Worm (Caenorhabditis elegans) whole organism, L3 larva: ENCODE measurements around the gene F54C8.1.

Source experiments
- ZK546.5 ChIP-seq: sonication (generic microtip); optimal IDR thresholded peaks from 2 replicates; lab custom pipeline; 2017; ENCODE audit warnings: missing biosample characterization, missing genetic modification characterization
- ceh-16 ChIP-seq: sonication (generic microtip); optimal IDR thresholded peaks from 2 replicates; lab custom pipeline; 2017; ENCODE audit warnings: missing biosample characterization, missing genetic modification characterization
- ceh-28 ChIP-seq: fragments of 150-350 bp; optimal IDR thresholded peaks from 2 replicates; lab custom pipeline; 2014; ENCODE audit warnings: missing biosample characterization, missing genetic modification reagents, missing genetic modification characterization
- ceh-82 ChIP-seq: fragments of 150-350 bp; optimal IDR thresholded peaks from 2 replicates; lab custom pipeline; 2014; ENCODE audit warnings: missing biosample characterization, missing genetic modification characterization
- elt-3 ChIP-seq, 3 experiments: fragments of 150-350 bp in 1 of 3; sonication (generic microtip) in 2 of 3; optimal IDR thresholded peaks; 2 replicates in 2 of 3; 4 replicates in 1 of 3; lab custom pipeline; 2014 to 2017; ENCODE audit warnings: missing biosample characterization in 3 of 3, missing genetic modification characterization in 3 of 3
- fos-1 ChIP-seq: fragments of 150-350 bp; optimal IDR thresholded peaks from 2 replicates; lab custom pipeline; 2014; ENCODE audit warnings: missing biosample characterization, missing genetic modification characterization
- jun-1 ChIP-seq: fragments of 150-350 bp; optimal IDR thresholded peaks from 2 replicates; lab custom pipeline; 2014; ENCODE audit warnings: missing biosample characterization, missing genetic modification reagents, missing genetic modification characterization
- lin-15B ChIP-seq: fragments of 150-350 bp; optimal IDR thresholded peaks from 2 replicates; lab custom pipeline; 2014; ENCODE audit warnings: missing biosample characterization, missing genetic modification characterization
- mml-1 ChIP-seq: fragments of 150-350 bp; sonication (generic microtip); optimal IDR thresholded peaks from 3 replicates; lab custom pipeline; 2014; ENCODE audit warnings: missing biosample characterization, missing genetic modification characterization
- nhr-237 ChIP-seq: fragments of 150-350 bp; optimal IDR thresholded peaks from 2 replicates; lab custom pipeline; 2014; ENCODE audit warnings: missing biosample characterization, missing genetic modification characterization
- snpc-4 ChIP-seq: fragments of 150-350 bp; optimal IDR thresholded peaks from 2 replicates; lab custom pipeline; 2014; ENCODE audit warnings: missing biosample characterization, missing genetic modification characterization
- zag-1 ChIP-seq: fragments of 150-350 bp; optimal IDR thresholded peaks from 2 replicates; lab custom pipeline; 2014; ENCODE audit warnings: missing biosample characterization, missing genetic modification characterization
- ztf-4 ChIP-seq: fragments of 150-350 bp; optimal IDR thresholded peaks from 2 replicates; lab custom pipeline; 2014; ENCODE audit warnings: missing biosample characterization, missing genetic modification characterization

DNA sequence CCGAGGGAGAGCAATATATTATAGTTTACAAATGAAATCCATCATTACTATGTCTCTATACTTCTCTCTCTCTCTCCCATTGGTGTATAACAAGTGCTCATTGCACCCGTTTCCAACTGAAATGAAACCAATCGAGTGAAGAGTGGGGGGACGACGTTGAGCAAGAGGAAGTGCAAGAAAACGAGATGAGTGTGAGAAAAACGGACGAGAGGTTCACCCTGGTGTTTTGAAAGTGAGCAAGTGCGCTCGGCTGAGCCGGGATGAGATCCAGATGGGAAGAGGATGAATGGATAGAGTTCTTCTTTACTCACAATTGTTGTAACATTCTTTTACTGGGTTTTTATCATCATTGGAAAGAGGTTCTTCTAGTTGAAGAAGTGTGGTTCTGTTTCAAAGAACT is 44.2 kb downstream of the F54C8.1 start:
- TF ChIP-seq ceh-16 (tag; lab: Kevin White, UChicago) (no peak), ZK546.5 (tag; lab: Kevin White, UChicago) (no peak), lin-15B (tag; lab: Kevin White, UChicago) (peak; percentile 57), ceh-28 (no peak), mml-1 (tag; lab: Kevin White, UChicago) (no peak), elt-3 (tag; optimal IDR thresholded peaks at IDR 0.05; lab: Kevin White, UChicago) (no peak), jun-1 (no peak), fos-1 (tag; lab: Kevin White, UChicago) (no peak), nhr-237 (no peak), snpc-4 (tag; lab: Kevin White, UChicago) (no peak), zag-1 (tag; lab: Kevin White, UChicago) (no peak), ztf-4 (tag; lab: Kevin White, UChicago) (no peak), ceh-82 (tag; lab: Kevin White, UChicago) (no peak)
